Worm (Caenorhabditis elegans): ENCODE results near the gene drn-1.

drn-1 gene

ce11 chrII:5238366-5238765 lies 33.3 kb downstream of the drn-1 start, which contains the start of gene pho-4:
Gene pho-4 (minus strand): TSS chrII:5238466.
- TF ChIP-seq efl-1 (optimal IDR thresholded peaks at IDR 0.05) (no peak), efl-1 (GFP tag; optimal IDR thresholded peaks at IDR 0.05 in 1 of 2) (peak in 1 of 2 experiments; percentile 81), elt-2 (tag; optimal IDR thresholded peaks at IDR 0.05) (peak; percentile 9), nhr-28 (tag; optimal IDR thresholded peaks at IDR 0.05) (no peak)

DNA sequence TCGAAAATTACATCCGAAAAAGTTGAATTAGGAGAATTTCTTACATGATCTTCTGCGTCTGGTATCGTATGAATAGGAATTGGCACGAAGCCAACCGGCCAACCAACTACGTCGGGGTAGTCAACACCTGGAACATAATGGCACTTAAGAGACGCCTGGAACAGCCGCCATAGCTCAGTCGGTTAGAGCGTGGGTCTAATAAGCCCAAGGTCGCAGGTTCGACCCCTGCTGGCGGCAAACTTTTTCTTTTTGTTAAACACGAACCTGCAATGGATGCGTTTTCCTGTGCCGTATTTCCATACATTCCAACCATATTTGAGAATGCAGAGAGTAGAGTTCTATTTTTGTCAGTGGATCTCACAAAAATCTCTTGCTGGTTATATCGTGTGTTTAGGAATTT lies 33.9 kb downstream of the drn-1 start:
- no peak for TF ChIP-seq ceh-88 (GFP tag; IDR thresholded peaks at IDR 0.05)
- no peak for TF ChIP-seq irx-1 (tag; optimal IDR thresholded peaks at IDR 0.05)
- TF ChIP-seq lsy-2 (tag; optimal IDR thresholded peaks at IDR 0.05): peak in 1 of 2 experiments; percentile 21
- no peak for TF ChIP-seq nhr-76 (tag; optimal IDR thresholded peaks at IDR 0.05)
- peak; percentile 44 for TF ChIP-seq nhr-19 (GFP tag; conservative IDR thresholded peaks at IDR 0.05)
- TF ChIP-seq nhr-85 (tag): no peak
- no peak for TF ChIP-seq grh-1 (GFP tag; IDR thresholded peaks at IDR 0.05)
- no peak for TF ChIP-seq efl-3 (GFP tag; optimal IDR thresholded peaks at IDR 0.05)
- no peak for TF ChIP-seq ces-1 (GFP tag; optimal IDR thresholded peaks at IDR 0.05)
- no peak for TF ChIP-seq aha-1 (tag; optimal IDR thresholded peaks at IDR 0.05)
- TF ChIP-seq tbx-2 (tag; optimal IDR thresholded peaks at IDR 0.05): no peak
- no peak for TF ChIP-seq ceh-82 (tag; optimal IDR thresholded peaks at IDR 0.05)
- no peak for TF ChIP-seq lir-3 (tag; optimal IDR thresholded peaks at IDR 0.05; ENCODE audit: poor library complexity)
- TF ChIP-seq pqm-1 (tag; optimal IDR thresholded peaks at IDR 0.05): no peak
- TF ChIP-seq C04F5.9 (tag; optimal IDR thresholded peaks at IDR 0.05): no peak
- no peak for TF ChIP-seq ets-5 (GFP tag; IDR thresholded peaks at IDR 0.05)
- no peak for TF ChIP-seq fos-1 (tag; optimal IDR thresholded peaks at IDR 0.05)
- peak; percentile 35 for TF ChIP-seq nhr-47 (tag; optimal IDR thresholded peaks at IDR 0.05)
- TF ChIP-seq nhr-28 (tag; optimal IDR thresholded peaks at IDR 0.05): no peak
- no peak for TF ChIP-seq egl-13 (tag; optimal IDR thresholded peaks at IDR 0.05)
- no peak for TF ChIP-seq C16A3.4 (tag; optimal IDR thresholded peaks at IDR 0.05)
- no peak for TF ChIP-seq F16B12.6 (tag; optimal IDR thresholded peaks at IDR 0.05)
- peak; percentile 21 for TF ChIP-seq nhr-20 (tag; optimal IDR thresholded peaks at IDR 0.05)
- TF ChIP-seq nhr-90 (tag; optimal IDR thresholded peaks at IDR 0.05; ENCODE audit: poor library complexity): peak; percentile 21
- TF ChIP-seq sup-37 (GFP tag; optimal IDR thresholded peaks at IDR 0.05): no peak
- no peak for TF ChIP-seq isw-1 (GFP tag; IDR thresholded peaks at IDR 0.05)
- TF ChIP-seq egl-27 (tag; optimal IDR thresholded peaks at IDR 0.05): no peak
- no peak for TF ChIP-seq fkh-10 (GFP tag; optimal IDR thresholded peaks at IDR 0.05)
- no peak for TF ChIP-seq nhr-84 (tag; optimal IDR thresholded peaks at IDR 0.05)
- TF ChIP-seq tlp-1 (tag; optimal IDR thresholded peaks at IDR 0.05): no peak
- no peak for TF ChIP-seq nhr-11 (tag; optimal IDR thresholded peaks at IDR 0.05)
- no peak for TF ChIP-seq lin-14 (GFP tag; optimal IDR thresholded peaks at IDR 0.05)
- TF ChIP-seq aly-2 (tag; optimal IDR thresholded peaks at IDR 0.05): no peak
- no peak for TF ChIP-seq zip-4 (GFP tag; optimal IDR thresholded peaks at IDR 0.05)
- TF ChIP-seq xbp-1 (tag; optimal IDR thresholded peaks at IDR 0.05): no peak
- peak; percentile 13 for TF ChIP-seq skn-1 (tag; optimal IDR thresholded peaks at IDR 0.05)
- no peak for TF ChIP-seq lin-39 (tag; optimal IDR thresholded peaks at IDR 0.05)
- TF ChIP-seq ceh-90 (tag; optimal IDR thresholded peaks at IDR 0.05): no peak
- no peak for TF ChIP-seq C34B4.2 (tag; optimal IDR thresholded peaks at IDR 0.05)
- no peak for TF ChIP-seq unc-86 (tag; optimal IDR thresholded peaks at IDR 0.05)
- no peak for TF ChIP-seq nhr-237 (tag; optimal IDR thresholded peaks at IDR 0.05)
- TF ChIP-seq ztf-11 (tag; optimal IDR thresholded peaks at IDR 0.05): no peak
- TF ChIP-seq zag-1 (tag; optimal IDR thresholded peaks at IDR 0.05): no peak
- TF ChIP-seq sox-4 (tag; optimal IDR thresholded peaks at IDR 0.05): no peak
- TF ChIP-seq mep-1 (tag; optimal IDR thresholded peaks at IDR 0.05): no peak
- peak; percentile 33 for TF ChIP-seq nhr-71 (tag; optimal IDR thresholded peaks at IDR 0.05)
- TF ChIP-seq nhr-77 (tag; optimal IDR thresholded peaks at IDR 0.05): no peak
- TF ChIP-seq Y116A8C.19 (tag; optimal IDR thresholded peaks at IDR 0.05; ENCODE audit: borderline replicate concordance): no peak
- peak; percentile 24 for TF ChIP-seq elt-2 (tag; optimal IDR thresholded peaks at IDR 0.05)
- TF ChIP-seq rnt-1 (tag; optimal IDR thresholded peaks at IDR 0.05): peak; percentile 43
- no peak for TF ChIP-seq fkh-4 (tag; optimal IDR thresholded peaks at IDR 0.05; ENCODE audit: borderline replicate concordance)

All from whole organism, L1 larva.